ENCODE assay signal across 1 fruit fly cellular context in genomic region chr3L:9836524-9837047, dm6.
TF ChIP-seq lines count a peak whose summit lies in the region.

Gene I-2 (minus strand): TSS chr3L:9836805.

TF ChIP-seq in whole organism, embryonic, 481 proteins besides CTCF, POLR2A, EP300 and RAD21 (continued from another document):
- TF ChIP-seq Dek (tag; optimal IDR thresholded peaks at IDR 0.05; lab: Kevin White, UChicago): peak; percentile 10
